Fruit fly (Drosophila melanogaster) whole organism, prepupa: ENCODE results near the gene CG14440.
A peak's percentile ranks its signal among the peaks of the same experiment; 100 is the strongest.

ENCODE experiments used
- Blimp-1 ChIP-seq: fragments of 200-800 bp; sonication (Bioruptor generic); optimal IDR thresholded peaks from 3 replicates; lab custom pipeline; 2017; ENCODE audit warnings: missing biosample characterization, missing genetic modification characterization, mild to moderate bottlenecking, moderate library complexity, missing genetic modification reagents
- CG10669 ChIP-seq: fragments of 200-800 bp; sonication (Bioruptor generic); optimal IDR thresholded peaks from 3 replicates; lab custom pipeline; 2018; ENCODE audit warnings: missing biosample characterization, mild to moderate bottlenecking, missing genetic modification characterization, moderate library complexity
- CG11294 ChIP-seq: fragments of 200-800 bp; sonication (Bioruptor generic); IDR thresholded peaks from 2 replicates; pipeline ENCODE4 v1.3.6; 2022; ENCODE audit warnings: missing biosample characterization, missing genetic modification characterization
- CG11762 ChIP-seq: fragments of 200-800 bp; sonication (Bioruptor generic); optimal IDR thresholded peaks from 3 replicates; lab custom pipeline; 2016; ENCODE audit warnings: missing biosample characterization, missing genetic modification characterization; ENCODE audit not compliant: insufficient read depth
- CG11902 ChIP-seq: fragments of 200-800 bp; sonication (Bioruptor generic); optimal IDR thresholded peaks from 3 replicates; lab custom pipeline; 2016; ENCODE audit warnings: missing biosample characterization, missing genetic modification characterization
- CG15336 ChIP-seq: fragments of 200-800 bp; sonication (Bioruptor generic); IDR thresholded peaks from 2 replicates; pipeline ENCODE4 v1.3.6; 2022; ENCODE audit warnings: missing biosample characterization, missing genetic modification characterization
- CG16779 ChIP-seq: fragments of 200-800 bp; sonication (Bioruptor generic); optimal IDR thresholded peaks from 3 replicates; lab custom pipeline; 2017; ENCODE audit warnings: missing biosample characterization, mild to moderate bottlenecking, missing genetic modification characterization
- CG3032 ChIP-seq: fragments of 200-800 bp; optimal IDR thresholded peaks from 2 replicates; lab custom pipeline; 2019; ENCODE audit warnings: missing biosample characterization, mild to moderate bottlenecking, missing genetic modification characterization, moderate library complexity
- CG34406 ChIP-seq: fragments of 200-800 bp; sonication (Bioruptor generic); optimal IDR thresholded peaks from 3 replicates; lab custom pipeline; 2016; ENCODE audit warnings: missing biosample characterization, missing genetic modification characterization
- CG6163 ChIP-seq: fragments of 200-800 bp; sonication (Bioruptor generic); IDR thresholded peaks from 3 replicates; pipeline ENCODE4 v1.3.6; 2022; ENCODE audit warnings: missing biosample characterization, missing genetic modification characterization
- CG6276 ChIP-seq: fragments of 200-800 bp; sonication (Bioruptor generic); optimal IDR thresholded peaks from 2 replicates; lab custom pipeline; 2017; ENCODE audit warnings: missing biosample characterization, mild to moderate bottlenecking, missing genetic modification characterization
- CG7368 ChIP-seq: fragments of 200-800 bp; sonication (Bioruptor generic); optimal IDR thresholded peaks from 3 replicates; lab custom pipeline; 2016; ENCODE audit warnings: missing biosample characterization, missing genetic modification characterization
- CG8632 ChIP-seq: fragments of 200-800 bp; sonication (Bioruptor generic); optimal IDR thresholded peaks from 3 replicates; lab custom pipeline; 2016; ENCODE audit warnings: missing biosample characterization, missing genetic modification characterization
- CG9139 ChIP-seq: fragments of 200-800 bp; sonication (Bioruptor generic); optimal IDR thresholded peaks from 3 replicates; lab custom pipeline; 2017; ENCODE audit warnings: missing biosample characterization, mild to moderate bottlenecking, missing genetic modification characterization
- Eip78C ChIP-seq: fragments of 200-800 bp; sonication (Bioruptor generic); peaks from one replicate; lab custom pipeline; 2016; ENCODE audit warnings: missing biosample characterization, missing genetic modification characterization
- Eip93F ChIP-seq: fragments of 200-800 bp; sonication (Bioruptor generic); optimal IDR thresholded peaks from 2 replicates; lab custom pipeline; 2016; ENCODE audit warnings: missing biosample characterization, mild to moderate bottlenecking, missing genetic modification characterization
- Ets21C ChIP-seq: fragments of 200-800 bp; sonication (Bioruptor generic); optimal IDR thresholded peaks from 3 replicates; lab custom pipeline; 2016; ENCODE audit warnings: missing biosample characterization, missing genetic modification characterization
- Ets96B ChIP-seq: fragments of 200-800 bp; optimal IDR thresholded peaks from 2 replicates; lab custom pipeline; 2019; ENCODE audit warnings: missing biosample characterization, mild to moderate bottlenecking, missing genetic modification characterization, moderate library complexity
- Hr38 ChIP-seq: sonication (Bioruptor generic); optimal IDR thresholded peaks from 2 replicates; lab custom pipeline; 2016; ENCODE audit warnings: missing biosample characterization, missing genetic modification characterization
- Hr4 ChIP-seq: fragments of 200-800 bp; sonication (Bioruptor generic); optimal IDR thresholded peaks from 3 replicates; lab custom pipeline; 2016; ENCODE audit warnings: missing biosample characterization, missing genetic modification characterization
- Lpt ChIP-seq: fragments of 200-800 bp; sonication (Bioruptor generic); optimal IDR thresholded peaks from 3 replicates; lab custom pipeline; 2016; ENCODE audit warnings: missing biosample characterization, missing genetic modification characterization
- Met ChIP-seq: fragments of 200-800 bp; sonication (Bioruptor generic); optimal IDR thresholded peaks from 3 replicates; lab custom pipeline; 2016; ENCODE audit warnings: missing biosample characterization, missing genetic modification characterization
- OdsH ChIP-seq: fragments of 200-800 bp; sonication (Bioruptor generic); optimal IDR thresholded peaks from 3 replicates; lab custom pipeline; 2016; ENCODE audit warnings: missing biosample characterization, missing genetic modification characterization
- Smox ChIP-seq: fragments of 200-800 bp; sonication (Bioruptor generic); optimal IDR thresholded peaks from 3 replicates; lab custom pipeline; 2016; ENCODE audit warnings: missing biosample characterization, missing genetic modification characterization
- Sox102F ChIP-seq: fragments of 200-800 bp; sonication (Bioruptor generic); optimal IDR thresholded peaks from 2 replicates; lab custom pipeline; 2016; ENCODE audit warnings: missing biosample characterization, mild to moderate bottlenecking, missing genetic modification characterization
- Sox14 ChIP-seq: fragments of 200-800 bp; sonication (Bioruptor generic); optimal IDR thresholded peaks from 3 replicates; lab custom pipeline; 2016; ENCODE audit warnings: missing biosample characterization, missing genetic modification characterization
- Sox15 ChIP-seq: fragments of 200-800 bp; sonication (Bioruptor generic); optimal IDR thresholded peaks from 3 replicates; lab custom pipeline; 2016; ENCODE audit warnings: missing biosample characterization, missing genetic modification characterization
- achi ChIP-seq: fragments of 200-800 bp; sonication (Bioruptor generic); optimal IDR thresholded peaks from 3 replicates; lab custom pipeline; 2016; ENCODE audit warnings: missing biosample characterization, missing genetic modification characterization
- acj6 ChIP-seq: fragments of 200-800 bp; sonication (Bioruptor generic); optimal IDR thresholded peaks from 3 replicates; lab custom pipeline; 2016; ENCODE audit warnings: missing biosample characterization, missing genetic modification characterization
- dac ChIP-seq: fragments of 200-800 bp; sonication (Bioruptor generic); optimal IDR thresholded peaks from 2 replicates; lab custom pipeline; 2017; ENCODE audit warnings: missing biosample characterization, mild to moderate bottlenecking, missing genetic modification characterization
- dsx ChIP-seq: fragments of 200-800 bp; optimal IDR thresholded peaks from 3 replicates; lab custom pipeline; 2019; ENCODE audit warnings: missing biosample characterization, mild to moderate bottlenecking, missing genetic modification characterization, moderate library complexity; ENCODE audit not compliant: poor library complexity, severe bottlenecking
- eg ChIP-seq: fragments of 200-800 bp; sonication (Bioruptor generic); IDR thresholded peaks from 3 replicates; pipeline ENCODE4 v1.3.6; 2022; ENCODE audit warnings: missing biosample characterization, missing genetic modification characterization
- esn ChIP-seq: fragments of 200-800 bp; sonication (Bioruptor generic); optimal IDR thresholded peaks from 2 replicates; lab custom pipeline; 2016; ENCODE audit warnings: missing biosample characterization, mild to moderate bottlenecking, missing genetic modification characterization, moderate library complexity
- fd85E ChIP-seq: fragments of 200-800 bp; sonication (Bioruptor generic); optimal IDR thresholded peaks from 3 replicates; lab custom pipeline; 2016; ENCODE audit warnings: missing biosample characterization, missing genetic modification characterization
- fkh ChIP-seq: fragments of 200-800 bp; sonication (Bioruptor generic); optimal IDR thresholded peaks from 3 replicates; lab custom pipeline; 2017; ENCODE audit warnings: missing biosample characterization, mild to moderate bottlenecking, missing genetic modification characterization, moderate library complexity
- lz ChIP-seq: fragments of 200-800 bp; sonication (Bioruptor generic); optimal IDR thresholded peaks from 3 replicates; lab custom pipeline; 2016; ENCODE audit warnings: missing biosample characterization, missing genetic modification characterization
- net ChIP-seq: fragments of 200-800 bp; sonication (Bioruptor generic); optimal IDR thresholded peaks from 3 replicates; lab custom pipeline; 2016; ENCODE audit warnings: missing biosample characterization, missing genetic modification characterization
- salr ChIP-seq, 2 experiments: fragments of 200-800 bp; sonication (Bioruptor generic); optimal IDR thresholded peaks; 3 replicates each; lab custom pipeline; 2016 to 2018; ENCODE audit warnings: missing biosample characterization in 2 of 2, missing genetic modification characterization in 2 of 2, mild to moderate bottlenecking in 1 of 2
- spab ChIP-seq: fragments of 200-800 bp; sonication (Bioruptor generic); optimal IDR thresholded peaks from 2 replicates; lab custom pipeline; 2017; ENCODE audit warnings: missing biosample characterization, mild to moderate bottlenecking, missing genetic modification characterization, missing genetic modification reagents
- ss ChIP-seq, 2 experiments: fragments of 200-800 bp; sonication (Bioruptor generic); optimal IDR thresholded peaks; 2 replicates in 1 of 2; 3 replicates in 1 of 2; lab custom pipeline; 2017 to 2018; ENCODE audit warnings: mild to moderate bottlenecking in 2 of 2, missing biosample characterization in 2 of 2, missing genetic modification characterization in 2 of 2, moderate library complexity in 1 of 2
- svp ChIP-seq: fragments of 200-800 bp; sonication (Bioruptor generic); peaks from one replicate; lab custom pipeline; 2016; ENCODE audit warnings: missing biosample characterization, missing genetic modification characterization
- vri ChIP-seq: fragments of 200-800 bp; sonication (Bioruptor generic); optimal IDR thresholded peaks from 3 replicates; lab custom pipeline; 2016; ENCODE audit warnings: missing biosample characterization, mild to moderate bottlenecking, missing genetic modification characterization

The CG14440 gene

dm6 chrX:6708138-6708537, 9.8 kb upstream of the CG14440 start (continued):
- peak; percentile 46 for TF ChIP-seq CG10669 (GFP tag; lab: Kevin White, UChicago)
- no peak for TF ChIP-seq CG11294 (GFP tag; lab: Robert Waterston, UW)
- TF ChIP-seq Ets21C (GFP tag; lab: Kevin White, UChicago) = no peak
- no peak for TF ChIP-seq Sox14 (GFP tag; lab: Kevin White, UChicago)
- peak; percentile 21 for TF ChIP-seq dsx (GFP tag; lab: Kevin White, UChicago)
- TF ChIP-seq CG7368 (GFP tag; lab: Kevin White, UChicago) = no peak
- TF ChIP-seq CG3032 (tag; lab: Kevin White, UChicago) = peak; percentile 34
- TF ChIP-seq CG9139 (GFP tag; lab: Kevin White, UChicago) = peak; percentile 66
- no peak for TF ChIP-seq fd85E
- TF ChIP-seq salr (GFP tag; optimal IDR thresholded peaks at IDR 0.05; lab: Kevin White, UChicago) = peak in 1 of 2 experiments; percentile 2
- peak; percentile 65 for TF ChIP-seq spab (GFP tag; lab: Kevin White, UChicago)
- TF ChIP-seq, all 60 proteins: peak for 21

DNA sequence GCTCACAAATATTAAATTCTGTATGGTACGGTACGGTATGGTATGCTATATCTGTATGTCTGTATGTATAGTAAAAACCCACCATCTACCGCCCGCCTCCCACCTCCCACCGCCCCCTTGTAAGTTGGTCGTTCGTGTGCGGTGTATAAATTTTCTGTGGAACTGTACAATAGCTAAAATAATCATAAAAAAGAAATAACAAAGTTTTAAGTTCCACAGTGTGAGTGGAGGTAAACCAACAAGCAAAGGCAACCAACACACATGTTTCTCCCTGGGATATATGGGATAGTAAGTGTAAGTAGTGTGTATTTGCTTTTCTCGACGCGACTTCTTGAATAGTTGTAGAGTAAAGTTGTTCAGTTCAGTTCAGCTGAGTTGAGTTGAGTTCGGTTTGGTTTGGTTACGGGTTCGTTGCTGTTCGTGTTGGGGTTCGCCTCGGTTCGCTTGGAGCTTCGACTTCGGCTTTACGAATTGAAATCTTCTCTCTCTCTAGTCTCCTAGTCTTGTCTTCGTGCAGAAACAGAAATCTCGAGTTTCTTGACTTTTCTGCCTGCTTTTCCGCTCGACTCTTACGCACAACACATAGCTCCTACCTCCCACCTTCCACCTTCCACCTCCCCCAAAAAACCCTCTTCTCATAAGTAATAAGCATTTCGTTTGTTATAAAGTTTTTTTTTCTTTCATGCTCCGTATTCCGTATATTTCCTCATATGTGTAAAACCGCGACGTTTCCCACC, 8.4 kb upstream of the CG14440 start:
- 0 out of 3 replicates have a peak, but pooled peaks have one; percentile 8 for TF ChIP-seq eg (GFP tag; lab: Robert Waterston, UW)
- TF ChIP-seq CG15336 (GFP tag; lab: Robert Waterston, UW) = peak; percentile 43; the same call in 1 of the 2 replicates
- TF ChIP-seq ss (GFP tag; optimal IDR thresholded peaks at IDR 0.05; lab: Kevin White, UChicago) = peak in 1 of 2 experiments; percentile 11
- TF ChIP-seq Met (GFP tag; lab: Kevin White, UChicago) = no peak
- peak; percentile 87 for TF ChIP-seq fkh (GFP tag; lab: Kevin White, UChicago)
- TF ChIP-seq Sox102F (GFP tag; lab: Kevin White, UChicago) = no peak

- TF ChIP-seq dsx (GFP tag; lab: Kevin White, UChicago) (no peak), vri (GFP tag; lab: Kevin White, UChicago) (peak; percentile 88)
These were observed 7.5 kb upstream of the CG14440 start for dm6 chrX:6705890-6706289.

- TF ChIP-seq lz (GFP tag; lab: Kevin White, UChicago) (peak; percentile 30), CG9139 (GFP tag; lab: Kevin White, UChicago) (no peak), Eip78C (GFP tag; lab: Kevin White, UChicago) (peak; percentile 91), esn (peak; percentile 56), Eip93F (no peak), acj6 (GFP tag; lab: Kevin White, UChicago) (peak; percentile 25), achi (GFP tag; lab: Kevin White, UChicago) (peak; percentile 40), CG6163 (GFP tag; lab: Robert Waterston, UW) (no peak), net (GFP tag; lab: Kevin White, UChicago) (no peak), Hr4 (GFP tag; lab: Kevin White, UChicago) (peak; percentile 59), CG10669 (GFP tag; lab: Kevin White, UChicago) (peak; percentile 40), CG34406 (GFP tag; lab: Kevin White, UChicago) (no peak), CG16779 (tag; lab: Kevin White, UChicago) (no peak), CG15336 (GFP tag; lab: Robert Waterston, UW) (peak; percentile 52; the same call in 1 of the 2 replicates), Sox15 (GFP tag; lab: Kevin White, UChicago) (no peak), CG6276 (GFP tag; lab: Kevin White, UChicago) (peak; percentile 21), svp (GFP tag; lab: Kevin White, UChicago) (peak; percentile 86), OdsH (GFP tag; lab: Kevin White, UChicago) (no peak), Blimp-1 (GFP tag; lab: Kevin White, UChicago) (no peak), CG11762 (no peak), Smox (peak; percentile 22), fd85E (no peak), dac (no peak), Lpt (GFP tag; lab: Kevin White, UChicago) (peak; percentile 1), Met (GFP tag; lab: Kevin White, UChicago) (peak; percentile 7), CG8632 (GFP tag; lab: Kevin White, UChicago) (peak; percentile 16), CG11294 (GFP tag; lab: Robert Waterston, UW) (no peak), CG11902 (GFP tag; lab: Kevin White, UChicago) (no peak), Ets96B (tag; lab: Kevin White, UChicago) (peak; percentile 15), Hr38 (GFP tag; lab: Kevin White, UChicago) (no peak)
These were observed 6.9 kb upstream of the CG14440 start for dm6 chrX:6705059-6705802.
